Fruit fly (Drosophila melanogaster) ovary, adult (tissue): ENCODE results near the gene CG14933.
A peak's percentile ranks its signal among the peaks of the same experiment; 100 is the strongest.

Source experiments
- CG17801 ChIP-seq: fragments of 200-800 bp; optimal IDR thresholded peaks from 2 replicates; lab custom pipeline; 2019; ENCODE audit warnings: missing biosample characterization, mild to moderate bottlenecking, missing genetic modification characterization, moderate library complexity; ENCODE audit not compliant: partially characterized antibody

Gene CG14933

dm6 chr2L:11842291-11843187, at the start of gene CG14933, which contains the start of the genes CG44008, CG46426 and CG42486:
TSS of gene CG14933 (plus strand) at chr2L:11842828.
TSS of gene CG44008 (minus strand) at chr2L:11842445.
TSS of gene CG46426 (plus strand) at chr2L:11842828.
TSS of gene CG42486 (plus strand) at chr2L:11843137.
- no peak for TF ChIP-seq CG17801 (GFP tag; lab: Kevin White, UChicago)

- TF ChIP-seq CG17801 (GFP tag; lab: Kevin White, UChicago), result no peak
These were observed 48.6 kb upstream of the CG14933 start, which contains the start of gene CG14937 for dm6 chr2L:11793986-11794385. TSS of gene CG14937 (minus strand) at chr2L:11794086.

dm6 chr2L:11797127-11797526, 45.5 kb upstream of the CG14933 start:
- no peak for TF ChIP-seq CG17801 (GFP tag; lab: Kevin White, UChicago)

- TF ChIP-seq CG17801 (GFP tag; lab: Kevin White, UChicago), result no peak
These were observed 38.2 kb upstream of the CG14933 start for dm6 chr2L:11804228-11805044.

- no peak for TF ChIP-seq CG17801 (GFP tag; lab: Kevin White, UChicago)
These were observed 36.5 kb upstream of the CG14933 start for dm6 chr2L:11806022-11806700.

- peak; percentile 51 for TF ChIP-seq CG17801 (GFP tag; lab: Kevin White, UChicago)
These were observed 35.6 kb upstream of the CG14933 start for dm6 chr2L:11806701-11807674.

- peak; percentile 48 for TF ChIP-seq CG17801 (GFP tag; lab: Kevin White, UChicago)
These were observed 34.9 kb upstream of the CG14933 start for dm6 chr2L:11807697-11808226.

dm6 chr2L:11808327-11808701, 34.3 kb upstream of the CG14933 start:
- no peak for TF ChIP-seq CG17801 (GFP tag; lab: Kevin White, UChicago)

dm6 chr2L:11808702-11809583, 33.7 kb upstream of the CG14933 start, which contains the start of gene crol:
TSS of gene crol (minus strand) at chr2L:11809438.
- TF ChIP-seq CG17801 (GFP tag; lab: Kevin White, UChicago), result no peak

dm6 chr2L:11809823-11810222, 32.8 kb upstream of the CG14933 start:
- no peak for TF ChIP-seq CG17801 (GFP tag; lab: Kevin White, UChicago)

dm6 chr2L:11812781-11813664, 29.6 kb upstream of the CG14933 start:
- TF ChIP-seq CG17801 (GFP tag; lab: Kevin White, UChicago), result no peak
